Worm (Caenorhabditis elegans): ENCODE results near the gene F54D5.9.

DNA sequence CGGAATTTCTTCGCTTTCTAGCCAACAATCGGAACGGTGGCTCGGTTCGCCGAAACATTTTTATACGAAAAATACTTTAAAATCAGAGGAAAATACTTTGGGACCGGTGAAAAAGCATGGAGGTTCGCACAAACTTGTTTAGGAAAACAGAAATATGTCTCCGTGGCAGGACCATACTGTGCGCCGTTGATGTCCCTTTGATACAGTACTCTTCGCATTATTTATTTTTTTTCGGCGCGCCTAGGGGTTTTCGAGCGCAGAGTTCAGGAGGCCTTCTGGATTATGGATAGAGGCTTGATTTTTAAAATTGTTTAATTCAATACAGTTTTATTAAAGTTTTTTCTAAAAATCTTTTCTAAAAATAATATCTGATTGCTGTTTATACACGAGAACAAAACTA lies at the start of gene F54D5.9:
- TF ChIP-seq lin-15B (tag; optimal IDR thresholded peaks at IDR 0.05) (no peak), lin-1 (GFP tag; IDR thresholded peaks at IDR 0.05) (no peak), jun-1 (tag; optimal IDR thresholded peaks at IDR 0.05) (no peak), ZK546.5 (tag; optimal IDR thresholded peaks at IDR 0.05) (no peak)

Measured in whole organism, L4 larva.